Fruit fly (Drosophila melanogaster) whole organism, wandering third instar larva: Measurements from ENCODE around the gene mwh.

Experiments
- Abd-B ChIP-seq: fragments of >200 bp; optimal IDR thresholded peaks from 2 replicates; lab custom pipeline; 2017; ENCODE audit warnings: missing biosample characterization, missing genetic modification characterization
- CG32264 ChIP-seq: fragments of 200-800 bp; sonication (Bioruptor generic); optimal IDR thresholded peaks from 2 replicates; lab custom pipeline; 2016; ENCODE audit warnings: missing biosample characterization, missing genetic modification characterization
- CG9705 ChIP-seq: fragments of 200-800 bp; sonication (Bioruptor generic); optimal IDR thresholded peaks from 2 replicates; lab custom pipeline; 2018; ENCODE audit warnings: missing biosample characterization, mild to moderate bottlenecking, missing genetic modification characterization
- CrebA ChIP-seq: fragments of 200-800 bp; sonication (Bioruptor generic); optimal IDR thresholded peaks from 2 replicates; lab custom pipeline; 2016; ENCODE audit warnings: missing biosample characterization, mild to moderate bottlenecking, missing genetic modification characterization, borderline replicate concordance
- Dfd ChIP-seq: fragments of >200 bp; optimal IDR thresholded peaks from 2 replicates; lab custom pipeline; 2017; ENCODE audit warnings: missing biosample characterization, missing genetic modification characterization
- Dif ChIP-seq: fragments of 200-275, 200-300 bp; sonication (Bioruptor generic); optimal IDR thresholded peaks from 2 replicates; lab custom pipeline; 2018; ENCODE audit warnings: missing biosample characterization, missing genetic modification characterization; ENCODE audit not compliant: partially characterized antibody
- GATAd ChIP-seq: sonication (Bioruptor generic); optimal IDR thresholded peaks from 2 replicates; lab custom pipeline; 2016; ENCODE audit warnings: missing biosample characterization, missing genetic modification characterization
- HLH106 ChIP-seq: fragments of 200-800 bp; optimal IDR thresholded peaks from 3 replicates; lab custom pipeline; 2019; ENCODE audit warnings: missing biosample characterization, mild to moderate bottlenecking, missing genetic modification characterization, moderate library complexity
- Hnf4 ChIP-seq: fragments of 200-800 bp; sonication (Bioruptor generic); optimal IDR thresholded peaks from 2 replicates; lab custom pipeline; 2016; ENCODE audit warnings: missing biosample characterization, mild to moderate bottlenecking, missing genetic modification characterization
- Hr78 ChIP-seq: fragments of >200 bp; optimal IDR thresholded peaks from 2 replicates; lab custom pipeline; 2017; ENCODE audit warnings: missing biosample characterization, missing genetic modification characterization
- Hr83 ChIP-seq: fragments of 200-300 bp; sonication (Bioruptor generic); optimal IDR thresholded peaks from 2 replicates; lab custom pipeline; 2016; ENCODE audit warnings: missing biosample characterization, mild to moderate bottlenecking, missing genetic modification characterization, moderate library complexity; ENCODE audit not compliant: poor library complexity, severe bottlenecking
- Jra ChIP-seq: sonication (Bioruptor generic); optimal IDR thresholded peaks from 2 replicates; lab custom pipeline; 2016; ENCODE audit warnings: missing biosample characterization, missing genetic modification characterization
- Mio ChIP-seq: sonication (Bioruptor generic); optimal IDR thresholded peaks from 2 replicates; lab custom pipeline; 2016; ENCODE audit warnings: missing biosample characterization, missing genetic modification characterization
- Myc ChIP-seq: fragments of >200 bp; optimal IDR thresholded peaks from 2 replicates; lab custom pipeline; 2017
- N ChIP-seq: fragments of >200 bp; optimal IDR thresholded peaks from 2 replicates; lab custom pipeline; 2018; ENCODE audit warnings: missing biosample characterization, missing external identifiers, missing genetic modification characterization
- OdsH ChIP-seq: fragments of 200-800 bp; sonication (Bioruptor generic); optimal IDR thresholded peaks from 2 replicates; lab custom pipeline; 2016; ENCODE audit warnings: missing biosample characterization, mild to moderate bottlenecking, missing genetic modification characterization
- Rel ChIP-seq, 2 experiments: fragments of 200-800 bp; sonication (Bioruptor generic) in 1 of 2; optimal IDR thresholded peaks; 2 replicates in 1 of 2; 3 replicates in 1 of 2; lab custom pipeline; 2016 to 2019; ENCODE audit warnings: mild to moderate bottlenecking in 2 of 2, missing biosample characterization in 2 of 2, missing genetic modification characterization in 2 of 2, moderate library complexity in 1 of 2
- Sp1 ChIP-seq: fragments of 200-800 bp; sonication (Bioruptor generic); optimal IDR thresholded peaks from 3 replicates; lab custom pipeline; 2019; ENCODE audit warnings: missing biosample characterization, mild to moderate bottlenecking, missing genetic modification characterization, moderate library complexity
- Vsx2 ChIP-seq: fragments of 200-300, 225-300 bp; sonication (Bioruptor generic); optimal IDR thresholded peaks from 2 replicates; lab custom pipeline; 2018; ENCODE audit warnings: missing biosample characterization, missing genetic modification characterization; ENCODE audit not compliant: partially characterized antibody
- br ChIP-seq: fragments of 200-800 bp; sonication (Bioruptor generic); optimal IDR thresholded peaks from 2 replicates; lab custom pipeline; 2016; ENCODE audit warnings: missing biosample characterization, missing genetic modification characterization
- brk ChIP-seq: fragments of 200-800 bp; sonication (Bioruptor generic); optimal IDR thresholded peaks from 2 replicates; lab custom pipeline; 2016; ENCODE audit warnings: missing biosample characterization, mild to moderate bottlenecking, missing genetic modification characterization
- dl ChIP-seq, 2 experiments: fragments of 175-275, 200-275 bp in 1 of 2; fragments of 200-275 bp in 1 of 2; sonication (Bioruptor generic); optimal IDR thresholded peaks; lab custom pipeline; 2018; ENCODE audit warnings: mild to moderate bottlenecking in 2 of 2, missing biosample characterization in 2 of 2, missing genetic modification characterization in 2 of 2, moderate library complexity in 2 of 2; ENCODE audit not compliant: partially characterized antibody in 2 of 2, insufficient read depth in 1 of 2
- dmrt93B ChIP-seq: fragments of 200-800 bp; sonication (Bioruptor generic); optimal IDR thresholded peaks from 2 replicates; lab custom pipeline; 2018; ENCODE audit warnings: missing biosample characterization, mild to moderate bottlenecking, missing genetic modification characterization
- ey ChIP-seq: fragments of 200-800 bp; sonication (Bioruptor generic); optimal IDR thresholded peaks from 2 replicates; lab custom pipeline; 2016; ENCODE audit warnings: missing biosample characterization, missing genetic modification characterization
- foxo ChIP-seq, 2 experiments: fragments of 200-800 bp; sonication (Bioruptor generic); optimal IDR thresholded peaks; 2 replicates in 1 of 2; 3 replicates in 1 of 2; lab custom pipeline; 2016 to 2017; ENCODE audit warnings: missing biosample characterization in 2 of 2, missing genetic modification characterization in 2 of 2
- fru ChIP-seq: fragments of 200-800 bp; sonication (Bioruptor generic); optimal IDR thresholded peaks from 3 replicates; lab custom pipeline; 2016; ENCODE audit warnings: missing biosample characterization, mild to moderate bottlenecking, missing genetic modification characterization
- h ChIP-seq: fragments of 200-800 bp; sonication (Bioruptor generic); optimal IDR thresholded peaks from 3 replicates; lab custom pipeline; 2016; ENCODE audit warnings: missing biosample characterization, mild to moderate bottlenecking, missing genetic modification characterization
- lola ChIP-seq: fragments of >200 bp; optimal IDR thresholded peaks from 2 replicates; lab custom pipeline; 2017; ENCODE audit warnings: missing biosample characterization, missing genetic modification characterization
- psq ChIP-seq: fragments of 200-800 bp; sonication (Bioruptor generic); optimal IDR thresholded peaks from 3 replicates; lab custom pipeline; 2017; ENCODE audit warnings: missing biosample characterization, mild to moderate bottlenecking, missing genetic modification characterization, moderate library complexity
- rgr ChIP-seq: fragments of 200-800 bp; sonication (Bioruptor generic); optimal IDR thresholded peaks from 3 replicates; lab custom pipeline; 2016; ENCODE audit warnings: missing biosample characterization, mild to moderate bottlenecking, missing genetic modification characterization
- sage ChIP-seq: fragments of 200-800 bp; sonication (Bioruptor generic); optimal IDR thresholded peaks from 2 replicates; lab custom pipeline; 2016; ENCODE audit warnings: missing biosample characterization, mild to moderate bottlenecking, missing genetic modification characterization
- sv ChIP-seq: fragments of 200-800 bp; sonication (Bioruptor generic); optimal IDR thresholded peaks from 3 replicates; lab custom pipeline; 2016; ENCODE audit warnings: missing biosample characterization, missing genetic modification characterization
- tai ChIP-seq: sonication (Bioruptor generic); optimal IDR thresholded peaks from 2 replicates; lab custom pipeline; 2016; ENCODE audit warnings: missing biosample characterization, missing genetic modification characterization
- usp ChIP-seq: fragments of >200 bp; optimal IDR thresholded peaks from 2 replicates; lab custom pipeline; 2017; ENCODE audit warnings: missing biosample characterization, missing genetic modification characterization
- woc ChIP-seq: sonication (Bioruptor generic); optimal IDR thresholded peaks from 2 replicates; lab custom pipeline; 2016; ENCODE audit warnings: missing biosample characterization, mild to moderate bottlenecking, missing genetic modification characterization

The mwh gene

DNA sequence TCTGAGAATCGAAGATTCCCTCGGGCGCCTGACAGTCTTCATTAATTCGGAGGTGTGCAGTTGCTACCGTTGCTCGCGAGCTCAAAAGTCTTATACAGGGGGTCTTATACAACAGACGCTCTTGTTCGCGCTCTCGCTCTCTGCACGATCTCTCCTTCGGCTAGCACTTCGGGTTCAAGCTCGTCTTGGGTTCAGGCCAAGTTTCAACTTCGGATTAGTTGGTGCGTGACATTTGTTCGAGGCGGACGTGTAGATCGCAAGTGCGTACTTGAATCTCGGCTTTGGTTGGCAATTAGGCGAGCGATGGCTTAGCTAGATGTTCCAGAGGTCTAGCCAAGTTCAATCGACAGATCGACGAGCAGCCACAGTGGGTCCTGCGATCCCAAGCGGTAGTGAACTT lies 7.6 kb downstream of the mwh start:
- TF ChIP-seq Sp1 (GFP tag; lab: Kevin White, UChicago), result no peak
- TF ChIP-seq OdsH (GFP tag; lab: Kevin White, UChicago), result no peak
- TF ChIP-seq dl (GFP tag; optimal IDR thresholded peaks at IDR 0.05; lab: Kevin White, UChicago; ENCODE audit: insufficient read depth in 1 of 2, partially characterized antibody in 2 of 2), result peak in 1 of 2 experiments; percentile 1
- peak; percentile 36 for TF ChIP-seq Dif
- no peak for TF ChIP-seq Abd-B (GFP tag; lab: Kevin White, UChicago)
- no peak for TF ChIP-seq ey

DNA sequence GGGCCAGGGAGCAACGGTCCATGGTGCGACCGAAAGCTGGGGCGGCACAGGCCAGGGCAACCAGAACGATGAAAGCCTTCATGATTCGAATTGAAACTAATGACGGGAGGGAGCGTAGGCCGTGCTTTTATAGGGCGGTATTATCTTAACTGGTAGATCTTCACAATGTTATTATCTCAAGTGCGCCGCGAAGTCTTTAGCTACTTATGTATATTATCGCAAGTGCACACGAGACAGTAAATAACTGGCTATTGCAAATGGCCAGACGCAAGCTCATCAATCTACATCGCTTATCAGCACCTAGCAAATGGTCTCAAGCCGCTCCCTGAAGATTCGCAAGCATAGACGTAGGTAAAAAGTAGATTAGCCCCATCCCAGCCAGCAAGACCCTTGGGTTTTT lies 10.5 kb downstream of the mwh start, which contains the start of gene LysD:
Gene LysD, minus strand, starts transcription at position 101 of the 400 bp plus-strand sequence.
- TF ChIP-seq Dif (no peak), Hnf4 (no peak), Jra (GFP tag; lab: Kevin White, UChicago) (no peak), Hr78 (GFP tag; lab: Kevin White, UChicago) (no peak), lola (no peak), br (GFP tag; lab: Kevin White, UChicago) (no peak), tai (GFP tag; lab: Kevin White, UChicago) (no peak), GATAd (GFP tag; lab: Kevin White, UChicago) (no peak), Hr83 (no peak), sv (no peak), dmrt93B (GFP tag; lab: Kevin White, UChicago) (no peak), Myc (lab: Kevin White, UChicago) (no peak), Sp1 (GFP tag; lab: Kevin White, UChicago) (no peak), Mio (GFP tag; lab: Kevin White, UChicago) (no peak), OdsH (GFP tag; lab: Kevin White, UChicago) (no peak), Abd-B (GFP tag; lab: Kevin White, UChicago) (no peak)

DNA sequence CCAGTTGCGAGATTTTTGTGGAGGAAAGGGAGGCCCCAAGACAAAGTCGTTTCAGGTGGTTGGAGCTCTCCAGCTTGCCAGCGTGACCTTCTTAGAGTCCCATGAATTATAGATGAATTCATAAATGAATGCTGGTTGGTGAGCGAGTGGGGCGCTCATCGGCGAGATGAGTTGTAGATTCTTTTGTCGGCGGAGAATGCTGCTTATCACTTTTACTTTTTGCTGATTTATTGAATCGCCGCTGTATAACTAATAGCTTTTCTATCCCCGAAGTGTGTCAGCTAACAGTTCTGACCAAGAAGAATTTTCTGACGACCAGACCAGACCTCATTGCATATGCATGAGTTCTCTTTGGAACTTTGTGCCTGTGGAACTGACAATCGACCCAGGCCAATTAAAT lies 11.5 kb downstream of the mwh start:
- TF ChIP-seq brk (GFP tag; lab: Kevin White, UChicago) (no peak), Myc (lab: Kevin White, UChicago) (no peak), h (GFP tag; lab: Kevin White, UChicago) (no peak), foxo (GFP tag; optimal IDR thresholded peaks at IDR 0.05; lab: Kevin White, UChicago) (no peak), Jra (GFP tag; lab: Kevin White, UChicago) (no peak), lola (no peak), psq (no peak), sage (no peak), CG9705 (no peak), OdsH (GFP tag; lab: Kevin White, UChicago) (no peak), Dif (no peak), tai (GFP tag; lab: Kevin White, UChicago) (no peak), N (GFP tag; lab: Kevin White, UChicago) (no peak), CG32264 (GFP tag; lab: Kevin White, UChicago) (no peak), usp (no peak), woc (no peak), Dfd (GFP tag; lab: Kevin White, UChicago) (no peak), HLH106 (tag; lab: Kevin White, UChicago) (no peak), Abd-B (GFP tag; lab: Kevin White, UChicago) (no peak)

DNA sequence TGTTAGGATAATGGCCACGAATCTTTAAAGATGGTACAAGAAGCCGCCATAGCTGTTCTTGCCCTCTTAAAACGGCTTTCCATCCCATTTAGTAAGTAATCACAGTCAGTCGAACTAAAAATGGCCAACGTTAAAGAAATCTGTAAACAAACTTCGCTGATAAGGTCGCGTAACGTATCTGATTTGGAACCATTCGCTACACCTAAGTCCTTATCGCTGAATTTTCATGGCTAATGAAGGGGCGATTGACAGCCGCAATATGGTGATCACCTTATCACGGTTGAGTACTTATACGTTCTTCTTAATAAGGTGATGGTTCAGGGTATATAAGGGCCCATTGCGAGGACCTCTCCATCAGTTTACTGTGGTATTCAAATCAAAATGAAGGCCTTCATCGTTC lies 12.0 kb downstream of the mwh start, which contains the start of gene LysE:
Gene LysE, plus strand, starts transcription at position 257 of the 400 bp plus-strand sequence.
- TF ChIP-seq br (GFP tag; lab: Kevin White, UChicago) (no peak), Jra (GFP tag; lab: Kevin White, UChicago) (no peak), Abd-B (GFP tag; lab: Kevin White, UChicago) (no peak), woc (no peak), usp (no peak), lola (no peak), psq (no peak)

DNA sequence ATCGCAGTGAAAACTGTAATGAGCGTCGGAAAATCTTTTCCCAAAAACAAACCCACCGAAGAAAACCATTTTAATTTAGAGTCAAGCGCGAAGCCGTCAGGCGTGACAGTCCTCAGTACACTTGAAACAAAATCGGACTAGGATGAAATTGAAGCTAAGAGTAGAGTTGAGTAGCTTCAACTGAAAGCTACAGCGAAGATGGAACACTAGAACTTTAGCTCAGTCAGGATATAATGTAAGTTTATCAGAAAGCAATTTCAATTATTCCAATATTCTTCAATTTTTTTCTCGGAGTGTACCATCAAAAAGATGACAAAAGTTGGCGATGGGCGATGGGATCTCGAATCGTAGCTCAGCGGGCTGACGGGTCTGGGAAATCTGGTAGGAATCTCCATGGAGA lies 15.9 kb downstream of the mwh start:
- TF ChIP-seq br (GFP tag; lab: Kevin White, UChicago) (no peak), Rel (GFP tag; optimal IDR thresholded peaks at IDR 0.05; lab: Kevin White, UChicago) (no peak), Rel (tag; optimal IDR thresholded peaks at IDR 0.05; lab: Kevin White, UChicago) (no peak), Hr83 (no peak), Hnf4 (no peak), brk (GFP tag; lab: Kevin White, UChicago) (no peak), Sp1 (GFP tag; lab: Kevin White, UChicago) (no peak), CrebA (GFP tag; lab: Kevin White, UChicago) (no peak), Vsx2 (GFP tag; lab: Kevin White, UChicago) (no peak), psq (no peak), h (GFP tag; lab: Kevin White, UChicago) (no peak), lola (no peak), rgr (no peak), usp (no peak), dmrt93B (GFP tag; lab: Kevin White, UChicago) (no peak), ey (no peak), fru (GFP tag; lab: Kevin White, UChicago) (no peak), CG32264 (GFP tag; lab: Kevin White, UChicago) (no peak), Mio (GFP tag; lab: Kevin White, UChicago) (no peak)
